Fruit fly (Drosophila melanogaster) whole organism, wandering third instar larva: ENCODE data around the gene CG7945.

Experiments used
- Abd-B ChIP-seq: fragments of >200 bp; optimal IDR thresholded peaks from 2 replicates; lab custom pipeline; 2017; ENCODE audit warnings: missing biosample characterization, missing genetic modification characterization
- CG32264 ChIP-seq: fragments of 200-800 bp; sonication (Bioruptor generic); optimal IDR thresholded peaks from 2 replicates; lab custom pipeline; 2016; ENCODE audit warnings: missing biosample characterization, missing genetic modification characterization
- CG9705 ChIP-seq: fragments of 200-800 bp; sonication (Bioruptor generic); optimal IDR thresholded peaks from 2 replicates; lab custom pipeline; 2018; ENCODE audit warnings: missing biosample characterization, mild to moderate bottlenecking, missing genetic modification characterization
- CrebA ChIP-seq: fragments of 200-800 bp; sonication (Bioruptor generic); optimal IDR thresholded peaks from 2 replicates; lab custom pipeline; 2016; ENCODE audit warnings: missing biosample characterization, mild to moderate bottlenecking, missing genetic modification characterization, borderline replicate concordance
- Dfd ChIP-seq: fragments of >200 bp; optimal IDR thresholded peaks from 2 replicates; lab custom pipeline; 2017; ENCODE audit warnings: missing biosample characterization, missing genetic modification characterization
- Dif ChIP-seq: fragments of 200-275, 200-300 bp; sonication (Bioruptor generic); optimal IDR thresholded peaks from 2 replicates; lab custom pipeline; 2018; ENCODE audit warnings: missing biosample characterization, missing genetic modification characterization; ENCODE audit not compliant: partially characterized antibody
- GATAd ChIP-seq: sonication (Bioruptor generic); optimal IDR thresholded peaks from 2 replicates; lab custom pipeline; 2016; ENCODE audit warnings: missing biosample characterization, missing genetic modification characterization
- HLH106 ChIP-seq: fragments of 200-800 bp; optimal IDR thresholded peaks from 3 replicates; lab custom pipeline; 2019; ENCODE audit warnings: missing biosample characterization, mild to moderate bottlenecking, missing genetic modification characterization, moderate library complexity
- Hnf4 ChIP-seq: fragments of 200-800 bp; sonication (Bioruptor generic); optimal IDR thresholded peaks from 2 replicates; lab custom pipeline; 2016; ENCODE audit warnings: missing biosample characterization, mild to moderate bottlenecking, missing genetic modification characterization
- Hr78 ChIP-seq: fragments of >200 bp; optimal IDR thresholded peaks from 2 replicates; lab custom pipeline; 2017; ENCODE audit warnings: missing biosample characterization, missing genetic modification characterization
- Hr83 ChIP-seq: fragments of 200-300 bp; sonication (Bioruptor generic); optimal IDR thresholded peaks from 2 replicates; lab custom pipeline; 2016; ENCODE audit warnings: missing biosample characterization, mild to moderate bottlenecking, missing genetic modification characterization, moderate library complexity; ENCODE audit not compliant: poor library complexity, severe bottlenecking
- Jra ChIP-seq: sonication (Bioruptor generic); optimal IDR thresholded peaks from 2 replicates; lab custom pipeline; 2016; ENCODE audit warnings: missing biosample characterization, missing genetic modification characterization
- Mio ChIP-seq: sonication (Bioruptor generic); optimal IDR thresholded peaks from 2 replicates; lab custom pipeline; 2016; ENCODE audit warnings: missing biosample characterization, missing genetic modification characterization
- Myc ChIP-seq: fragments of >200 bp; optimal IDR thresholded peaks from 2 replicates; lab custom pipeline; 2017
- N ChIP-seq: fragments of >200 bp; optimal IDR thresholded peaks from 2 replicates; lab custom pipeline; 2018; ENCODE audit warnings: missing biosample characterization, missing external identifiers, missing genetic modification characterization
- OdsH ChIP-seq: fragments of 200-800 bp; sonication (Bioruptor generic); optimal IDR thresholded peaks from 2 replicates; lab custom pipeline; 2016; ENCODE audit warnings: missing biosample characterization, mild to moderate bottlenecking, missing genetic modification characterization
- Rel ChIP-seq, 2 experiments: fragments of 200-800 bp; sonication (Bioruptor generic) in 1 of 2; optimal IDR thresholded peaks; 2 replicates in 1 of 2; 3 replicates in 1 of 2; lab custom pipeline; 2016 to 2019; ENCODE audit warnings: mild to moderate bottlenecking in 2 of 2, missing biosample characterization in 2 of 2, missing genetic modification characterization in 2 of 2, moderate library complexity in 1 of 2
- Sp1 ChIP-seq: fragments of 200-800 bp; sonication (Bioruptor generic); optimal IDR thresholded peaks from 3 replicates; lab custom pipeline; 2019; ENCODE audit warnings: missing biosample characterization, mild to moderate bottlenecking, missing genetic modification characterization, moderate library complexity
- Vsx2 ChIP-seq: fragments of 200-300, 225-300 bp; sonication (Bioruptor generic); optimal IDR thresholded peaks from 2 replicates; lab custom pipeline; 2018; ENCODE audit warnings: missing biosample characterization, missing genetic modification characterization; ENCODE audit not compliant: partially characterized antibody
- br ChIP-seq: fragments of 200-800 bp; sonication (Bioruptor generic); optimal IDR thresholded peaks from 2 replicates; lab custom pipeline; 2016; ENCODE audit warnings: missing biosample characterization, missing genetic modification characterization
- brk ChIP-seq: fragments of 200-800 bp; sonication (Bioruptor generic); optimal IDR thresholded peaks from 2 replicates; lab custom pipeline; 2016; ENCODE audit warnings: missing biosample characterization, mild to moderate bottlenecking, missing genetic modification characterization
- dl ChIP-seq, 2 experiments: fragments of 175-275, 200-275 bp in 1 of 2; fragments of 200-275 bp in 1 of 2; sonication (Bioruptor generic); optimal IDR thresholded peaks; lab custom pipeline; 2018; ENCODE audit warnings: mild to moderate bottlenecking in 2 of 2, missing biosample characterization in 2 of 2, missing genetic modification characterization in 2 of 2, moderate library complexity in 2 of 2; ENCODE audit not compliant: partially characterized antibody in 2 of 2, insufficient read depth in 1 of 2
- dmrt93B ChIP-seq: fragments of 200-800 bp; sonication (Bioruptor generic); optimal IDR thresholded peaks from 2 replicates; lab custom pipeline; 2018; ENCODE audit warnings: missing biosample characterization, mild to moderate bottlenecking, missing genetic modification characterization
- dsf ChIP-seq: sonication (Bioruptor generic); optimal IDR thresholded peaks from 2 replicates; lab custom pipeline; 2016; ENCODE audit warnings: missing biosample characterization, missing genetic modification characterization, borderline replicate concordance
- ey ChIP-seq: fragments of 200-800 bp; sonication (Bioruptor generic); optimal IDR thresholded peaks from 2 replicates; lab custom pipeline; 2016; ENCODE audit warnings: missing biosample characterization, missing genetic modification characterization
- foxo ChIP-seq, 2 experiments: fragments of 200-800 bp; sonication (Bioruptor generic); optimal IDR thresholded peaks; 2 replicates in 1 of 2; 3 replicates in 1 of 2; lab custom pipeline; 2016 to 2017; ENCODE audit warnings: missing biosample characterization in 2 of 2, missing genetic modification characterization in 2 of 2
- fru ChIP-seq: fragments of 200-800 bp; sonication (Bioruptor generic); optimal IDR thresholded peaks from 3 replicates; lab custom pipeline; 2016; ENCODE audit warnings: missing biosample characterization, mild to moderate bottlenecking, missing genetic modification characterization
- lola ChIP-seq: fragments of >200 bp; optimal IDR thresholded peaks from 2 replicates; lab custom pipeline; 2017; ENCODE audit warnings: missing biosample characterization, missing genetic modification characterization
- pan ChIP-seq: fragments of >200 bp; optimal IDR thresholded peaks from 2 replicates; lab custom pipeline; 2017
- rgr ChIP-seq: fragments of 200-800 bp; sonication (Bioruptor generic); optimal IDR thresholded peaks from 3 replicates; lab custom pipeline; 2016; ENCODE audit warnings: missing biosample characterization, mild to moderate bottlenecking, missing genetic modification characterization
- sage ChIP-seq: fragments of 200-800 bp; sonication (Bioruptor generic); optimal IDR thresholded peaks from 2 replicates; lab custom pipeline; 2016; ENCODE audit warnings: missing biosample characterization, mild to moderate bottlenecking, missing genetic modification characterization
- sv ChIP-seq: fragments of 200-800 bp; sonication (Bioruptor generic); optimal IDR thresholded peaks from 3 replicates; lab custom pipeline; 2016; ENCODE audit warnings: missing biosample characterization, missing genetic modification characterization
- usp ChIP-seq: fragments of >200 bp; optimal IDR thresholded peaks from 2 replicates; lab custom pipeline; 2017; ENCODE audit warnings: missing biosample characterization, missing genetic modification characterization
- woc ChIP-seq: sonication (Bioruptor generic); optimal IDR thresholded peaks from 2 replicates; lab custom pipeline; 2016; ENCODE audit warnings: missing biosample characterization, mild to moderate bottlenecking, missing genetic modification characterization

Gene CG7945

DNA sequence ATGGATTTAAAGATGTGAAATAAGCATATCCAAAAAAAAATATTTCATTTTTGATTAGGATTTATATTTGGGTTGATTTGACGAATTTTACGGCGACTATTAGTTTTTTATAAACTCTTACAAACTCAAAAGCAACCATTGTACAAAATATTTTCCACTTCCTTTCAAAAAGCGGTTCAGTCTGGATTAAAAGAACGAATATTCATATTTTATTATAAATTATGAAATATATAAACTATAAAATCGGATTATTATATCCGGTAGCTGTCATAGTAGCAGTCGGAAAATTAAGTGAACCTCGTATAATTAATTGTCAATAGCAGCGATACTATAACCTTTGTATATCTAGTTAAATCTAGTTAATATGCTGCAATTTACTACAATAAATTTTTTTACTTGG lies 28.5 kb downstream of the CG7945 start, which contains the start of gene CG12355:
CG12355 (minus strand) TSS at position 101 of the 400 bp plus-strand sequence.
- TF ChIP-seq N (GFP tag; lab: Kevin White, UChicago) (no peak), Abd-B (GFP tag; lab: Kevin White, UChicago) (no peak), br (GFP tag; lab: Kevin White, UChicago) (no peak), Dfd (no peak), OdsH (no peak), sage (GFP tag; lab: Kevin White, UChicago) (no peak), ey (no peak), Hr83 (GFP tag; lab: Kevin White, UChicago) (no peak), lola (GFP tag; lab: Kevin White, UChicago) (no peak), Hnf4 (GFP tag; lab: Kevin White, UChicago) (no peak), Vsx2 (GFP tag; lab: Kevin White, UChicago) (no peak), CrebA (GFP tag; lab: Kevin White, UChicago) (no peak), Sp1 (GFP tag; lab: Kevin White, UChicago) (no peak), brk (GFP tag; lab: Kevin White, UChicago) (no peak), dmrt93B (GFP tag; lab: Kevin White, UChicago) (no peak)
- TF ChIP-seq, all 38 proteins: peak for 0

DNA sequence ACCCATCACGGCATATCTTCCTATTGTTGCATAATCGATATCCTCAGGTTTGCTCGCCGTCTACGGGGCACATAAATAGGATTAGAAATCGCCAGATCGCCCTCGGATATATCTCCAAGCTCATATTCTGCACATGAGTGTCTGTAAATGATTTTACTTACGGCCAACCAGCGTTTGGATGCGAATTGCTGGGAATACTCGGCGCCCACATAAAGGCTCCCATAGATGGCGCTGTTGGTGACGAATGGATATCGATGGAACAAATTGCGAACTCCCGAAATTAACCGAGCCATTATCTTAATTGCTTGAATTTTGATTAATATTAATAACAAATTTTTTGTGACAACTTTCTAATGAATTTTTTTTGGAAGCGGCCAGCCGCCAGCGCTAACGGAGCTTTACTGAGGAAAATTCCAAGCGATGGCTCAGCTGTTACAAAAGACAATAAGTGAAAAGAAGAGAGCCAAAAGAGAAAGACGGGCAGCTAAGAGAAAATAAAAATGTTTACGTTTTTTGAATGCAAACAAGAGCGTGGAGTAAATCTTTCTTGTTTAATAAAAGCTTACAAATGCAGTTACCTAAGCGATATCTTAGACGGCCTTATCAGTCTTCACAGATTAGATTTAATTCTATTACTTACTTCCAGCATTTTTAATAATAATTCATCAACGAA lies 29.2 kb downstream of the CG7945 start:
- TF ChIP-seq N (GFP tag; lab: Kevin White, UChicago) (no peak), Mio (GFP tag; lab: Kevin White, UChicago) (no peak), fru (GFP tag; lab: Kevin White, UChicago) (no peak), HLH106 (tag; lab: Kevin White, UChicago) (no peak), ey (no peak), CG32264 (no peak), woc (GFP tag; lab: Kevin White, UChicago) (no peak), Hr78 (GFP tag; lab: Kevin White, UChicago) (no peak), sv (GFP tag; lab: Kevin White, UChicago) (no peak), usp (GFP tag; lab: Kevin White, UChicago) (no peak), Myc (lab: Kevin White, UChicago) (no peak), OdsH (no peak)

DNA sequence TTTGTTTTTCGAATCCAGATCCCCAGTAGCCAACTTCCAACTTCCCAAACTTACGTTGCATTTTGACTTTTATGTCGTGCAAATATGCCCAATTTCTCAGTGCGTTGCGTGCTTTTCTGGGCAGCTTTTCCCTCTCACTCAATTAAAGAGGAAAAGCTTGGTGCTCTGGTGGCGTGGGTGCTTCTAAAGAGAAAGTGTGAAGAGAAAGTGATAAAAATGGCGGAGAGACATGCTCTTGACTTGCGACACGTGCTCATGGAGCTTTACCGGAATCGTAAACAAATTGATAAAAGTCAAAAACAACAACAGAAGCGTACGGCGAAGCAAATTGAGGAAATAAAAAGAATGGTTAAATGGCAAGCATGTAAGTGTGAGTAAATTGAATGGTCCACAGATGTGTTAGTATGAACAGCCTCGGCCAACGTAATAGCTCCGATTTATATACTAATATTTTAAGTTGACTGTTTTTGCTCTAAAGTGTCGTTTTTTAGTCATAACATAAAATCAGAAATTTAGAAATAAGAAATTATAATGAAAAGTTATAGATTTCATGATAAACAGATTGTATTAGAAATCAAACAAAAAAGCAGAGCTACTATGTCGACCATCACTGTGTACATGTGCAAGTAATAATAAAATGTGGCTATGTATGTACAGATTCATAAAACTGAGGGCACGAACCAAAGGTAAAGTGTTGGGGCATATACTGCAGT lies 29.9 kb downstream of the CG7945 start:
- no peak for TF ChIP-seq CG9705 (GFP tag; lab: Kevin White, UChicago)
- TF ChIP-seq Jra: no peak
- TF ChIP-seq Vsx2 (GFP tag; lab: Kevin White, UChicago): peak; percentile 80
- peak in 1 of 2 experiments; percentile 30 for TF ChIP-seq dl (GFP tag; optimal IDR thresholded peaks at IDR 0.05; lab: Kevin White, UChicago; ENCODE audit: insufficient read depth in 1 of 2, partially characterized antibody in 2 of 2)
- TF ChIP-seq foxo (GFP tag; optimal IDR thresholded peaks at IDR 0.05; lab: Kevin White, UChicago): no peak
- TF ChIP-seq rgr (GFP tag; lab: Kevin White, UChicago): no peak
- TF ChIP-seq brk (GFP tag; lab: Kevin White, UChicago): no peak
- no peak for TF ChIP-seq sv (GFP tag; lab: Kevin White, UChicago)
- TF ChIP-seq Hr78 (GFP tag; lab: Kevin White, UChicago): no peak
- no peak for TF ChIP-seq br (GFP tag; lab: Kevin White, UChicago)
- no peak for TF ChIP-seq Sp1 (GFP tag; lab: Kevin White, UChicago)
- TF ChIP-seq pan: no peak
- no peak for TF ChIP-seq GATAd
- no peak for TF ChIP-seq Rel (GFP tag; optimal IDR thresholded peaks at IDR 0.05; lab: Kevin White, UChicago)
- TF ChIP-seq Rel (tag; optimal IDR thresholded peaks at IDR 0.05; lab: Kevin White, UChicago): no peak
- peak; percentile 56 for TF ChIP-seq Dif (GFP tag; lab: Kevin White, UChicago)
- TF ChIP-seq HLH106 (tag; lab: Kevin White, UChicago): no peak
- TF ChIP-seq Myc (lab: Kevin White, UChicago): no peak
- no peak for TF ChIP-seq sage (GFP tag; lab: Kevin White, UChicago)
- TF ChIP-seq dmrt93B (GFP tag; lab: Kevin White, UChicago): no peak
- no peak for TF ChIP-seq dsf (GFP tag; lab: Kevin White, UChicago)
- no peak for TF ChIP-seq N (GFP tag; lab: Kevin White, UChicago)
